Worm (Caenorhabditis elegans) whole organism, mixed stage, embryonic: ENCODE results near the gene K11H3.2.

Experiments
- M03D4.4 ChIP-seq: sonication (generic microtip); optimal IDR thresholded peaks from 2 replicates; lab custom pipeline; 2017; ENCODE audit warnings: mild to moderate bottlenecking, missing genetic modification characterization, missing compliant biosample characterization
- ceh-39 ChIP-seq: fragments of 150-350 bp; optimal IDR thresholded peaks from 2 replicates; lab custom pipeline; 2014; ENCODE audit warnings: missing biosample characterization, missing genetic modification characterization
- ceh-43 ChIP-seq: fragments of 200-800 bp; sonication (Bioruptor generic); optimal IDR thresholded peaks from 2 replicates; lab custom pipeline; 2018; ENCODE audit warnings: mild to moderate bottlenecking, missing genetic modification characterization, moderate library complexity, missing compliant biosample characterization
- ces-1 ChIP-seq: fragments of 150-350 bp; optimal IDR thresholded peaks from 2 replicates; lab custom pipeline; 2014; ENCODE audit warnings: missing biosample characterization, missing genetic modification reagents, missing genetic modification characterization
- cnd-1 ChIP-seq: fragments of 200-800 bp; sonication (Bioruptor generic); optimal IDR thresholded peaks from 2 replicates; lab custom pipeline; 2018; ENCODE audit warnings: mild to moderate bottlenecking, missing genetic modification characterization, missing compliant biosample characterization
- drap-1 ChIP-seq: fragments of 200-800 bp; sonication (Bioruptor generic); optimal IDR thresholded peaks from 3 replicates; lab custom pipeline; 2018; ENCODE audit warnings: mild to moderate bottlenecking, missing genetic modification characterization, missing compliant biosample characterization
- elt-1 ChIP-seq: sonication (generic microtip); optimal IDR thresholded peaks from 2 replicates; lab custom pipeline; 2017; ENCODE audit warnings: missing genetic modification characterization, mild to moderate bottlenecking, missing compliant biosample characterization, antibody characterized with exemption, moderate library complexity, borderline replicate concordance; ENCODE audit not compliant: insufficient read depth
- elt-3 ChIP-seq: fragments of 150-350 bp; optimal IDR thresholded peaks from 2 replicates; lab custom pipeline; 2014; ENCODE audit warnings: missing biosample characterization, missing genetic modification characterization
- flh-1 ChIP-seq: fragments of 200-800 bp; sonication (Bioruptor generic); optimal IDR thresholded peaks from 2 replicates; lab custom pipeline; 2018; ENCODE audit warnings: mild to moderate bottlenecking, missing genetic modification characterization, moderate library complexity, missing compliant biosample characterization
- hlh-1 ChIP-seq: fragments of 150-350 bp; optimal IDR thresholded peaks from 2 replicates; lab custom pipeline; 2014; ENCODE audit warnings: missing biosample characterization, missing genetic modification reagents, missing genetic modification characterization
- lin-13 ChIP-seq: fragments of 150-350 bp; optimal IDR thresholded peaks from 2 replicates; lab custom pipeline; 2014; ENCODE audit warnings: missing biosample characterization, missing genetic modification characterization
- lsy-2 ChIP-seq: fragments of 150-350 bp; optimal IDR thresholded peaks from 2 replicates; lab custom pipeline; 2014; ENCODE audit warnings: missing biosample characterization, missing genetic modification characterization
- mab-5 ChIP-seq: fragments of 150-350 bp; optimal IDR thresholded peaks from 2 replicates; lab custom pipeline; 2014; ENCODE audit warnings: missing biosample characterization, missing genetic modification characterization
- mep-1 ChIP-seq: fragments of 150-350 bp; optimal IDR thresholded peaks from 2 replicates; lab custom pipeline; 2017; ENCODE audit warnings: missing biosample characterization, missing genetic modification reagents, missing genetic modification characterization, inconsistent platforms
- mls-2 ChIP-seq: sonication (generic microtip); optimal IDR thresholded peaks from 2 replicates; lab custom pipeline; 2016; ENCODE audit warnings: mild to moderate bottlenecking, missing genetic modification characterization, moderate library complexity, missing compliant biosample characterization
- nhr-12 ChIP-seq: fragments of 150-350 bp; optimal IDR thresholded peaks from 2 replicates; lab custom pipeline; 2014; ENCODE audit warnings: missing biosample characterization, missing genetic modification characterization
- nhr-237 ChIP-seq: fragments of 150-350 bp; optimal IDR thresholded peaks from 2 replicates; lab custom pipeline; 2014; ENCODE audit warnings: missing biosample characterization, missing genetic modification characterization
- nhr-28 ChIP-seq: fragments of 150-350 bp; optimal IDR thresholded peaks from 2 replicates; lab custom pipeline; 2014; ENCODE audit warnings: missing biosample characterization, missing genetic modification characterization
- nhr-76 ChIP-seq: sonication (generic microtip); optimal IDR thresholded peaks from 2 replicates; lab custom pipeline; 2017; ENCODE audit warnings: missing biosample characterization, missing genetic modification characterization
- pha-4 ChIP-seq: fragments of 150-350 bp; optimal IDR thresholded peaks from 2 replicates; lab custom pipeline; 2018; ENCODE audit warnings: missing biosample characterization, missing genetic modification reagents, missing genetic modification characterization
- sem-2 ChIP-seq: fragments of 200-800 bp; sonication (Bioruptor generic); optimal IDR thresholded peaks from 2 replicates; lab custom pipeline; 2018; ENCODE audit warnings: mild to moderate bottlenecking, missing genetic modification characterization, missing compliant biosample characterization
- sptf-1 ChIP-seq: sonication (generic microtip); optimal IDR thresholded peaks from 2 replicates; lab custom pipeline; 2017; ENCODE audit warnings: mild to moderate bottlenecking, missing genetic modification characterization, moderate library complexity, missing compliant biosample characterization
- tbx-8 ChIP-seq: fragments of 200-800 bp; sonication (Bioruptor generic); optimal IDR thresholded peaks from 2 replicates; lab custom pipeline; 2018; ENCODE audit warnings: mild to moderate bottlenecking, missing genetic modification characterization, moderate library complexity, missing compliant biosample characterization
- unc-39 ChIP-seq: fragments of 150-350 bp; optimal IDR thresholded peaks from 2 replicates; lab custom pipeline; 2014; ENCODE audit warnings: missing biosample characterization, missing genetic modification characterization
- zip-8 ChIP-seq: fragments of 150-350 bp; optimal IDR thresholded peaks from 2 replicates; lab custom pipeline; 2014; ENCODE audit warnings: missing biosample characterization, missing genetic modification characterization

The K11H3.2 gene

ce11 chrIII:9822942-9823341 lies 23.3 kb upstream of the K11H3.2 start, which contains the start of gene arl-5:
Gene arl-5 (plus strand): TSS chrIII:9823242.
- no peak for TF ChIP-seq tbx-8 (GFP tag; lab: Kevin White, UChicago)
- TF ChIP-seq mab-5 (tag; lab: Kevin White, UChicago): no peak
- TF ChIP-seq lin-13 (tag; lab: Kevin White, UChicago): no peak
- no peak for TF ChIP-seq ceh-39 (tag; lab: Kevin White, UChicago)
- TF ChIP-seq hlh-1: no peak
- TF ChIP-seq zip-8: no peak
- TF ChIP-seq elt-1 (tag; lab: Kevin White, UChicago): no peak
- TF ChIP-seq, all 35 proteins: peak for 0

ce11 chrIII:9823748-9824147 lies 22.4 kb upstream of the K11H3.2 start:
- no peak for TF ChIP-seq nhr-237 (tag; lab: Kevin White, UChicago)
- no peak for TF ChIP-seq drap-1 (GFP tag; lab: Kevin White, UChicago)
- no peak for TF ChIP-seq sptf-1 (tag; lab: Kevin White, UChicago)
- TF ChIP-seq M03D4.4: no peak
- no peak for TF ChIP-seq unc-39
- no peak for TF ChIP-seq nhr-28 (tag; lab: Kevin White, UChicago)
- TF ChIP-seq elt-3 (tag; lab: Kevin White, UChicago): no peak
- no peak for TF ChIP-seq lsy-2
- TF ChIP-seq ceh-39 (tag; lab: Kevin White, UChicago): no peak
- no peak for TF ChIP-seq nhr-76 (tag; lab: Kevin White, UChicago)
- TF ChIP-seq flh-1 (GFP tag; lab: Kevin White, UChicago): no peak

- TF ChIP-seq ces-1 (GFP tag; lab: Kevin White, UChicago) (no peak), M03D4.4 (no peak)
These were observed 21.8 kb upstream of the K11H3.2 start, which contains the start of gene lin-52 for ce11 chrIII:9824330-9824934. Gene lin-52 (minus strand): TSS chrIII:9824750.

- TF ChIP-seq sem-2 (GFP tag; lab: Kevin White, UChicago) (no peak), M03D4.4 (no peak), sptf-1 (tag; lab: Kevin White, UChicago) (no peak), nhr-28 (tag; lab: Kevin White, UChicago) (no peak), mls-2 (tag; lab: Kevin White, UChicago) (no peak), zip-8 (no peak), ceh-43 (GFP tag; lab: Kevin White, UChicago) (no peak), elt-1 (tag; lab: Kevin White, UChicago) (no peak), nhr-237 (tag; lab: Kevin White, UChicago) (no peak), elt-3 (tag; lab: Kevin White, UChicago) (no peak), flh-1 (GFP tag; lab: Kevin White, UChicago) (no peak), drap-1 (GFP tag; lab: Kevin White, UChicago) (no peak)
- TF ChIP-seq, all 35 proteins: peak for 0
These were observed 20.9 kb upstream of the K11H3.2 start, which contains the start of gene ZK632.9 for ce11 chrIII:9825073-9825828. Gene ZK632.9 (minus strand): TSS chrIII:9825432.

ce11 chrIII:9826005-9826404 lies 20.2 kb upstream of the K11H3.2 start:
- TF ChIP-seq ceh-43 (GFP tag; lab: Kevin White, UChicago) (no peak), mep-1 (tag; lab: Kevin White, UChicago) (peak; percentile 3)

ce11 chrIII:9827163-9827951 lies 18.8 kb upstream of the K11H3.2 start, which contains the start of the genes ZK632.10 and ZK632.11:
Gene ZK632.10 (minus strand): TSS chrIII:9827722.
Gene ZK632.11 (plus strand): TSS chrIII:9827915.
- no peak for TF ChIP-seq nhr-28 (tag; lab: Kevin White, UChicago)
- peak; percentile 76 for TF ChIP-seq pha-4 (tag; lab: Kevin White, UChicago)
- TF ChIP-seq mab-5 (tag; lab: Kevin White, UChicago): no peak
- TF ChIP-seq nhr-12 (tag; lab: Kevin White, UChicago): no peak
- peak; percentile 9 for TF ChIP-seq nhr-237 (tag; lab: Kevin White, UChicago)
- no peak for TF ChIP-seq flh-1 (GFP tag; lab: Kevin White, UChicago)
- peak; percentile 4 for TF ChIP-seq mep-1 (tag; lab: Kevin White, UChicago)
- no peak for TF ChIP-seq cnd-1
- peak; percentile 61 for TF ChIP-seq ces-1 (GFP tag; lab: Kevin White, UChicago)
- peak; percentile 96 for TF ChIP-seq lsy-2
- TF ChIP-seq zip-8: peak; percentile 38
